Fruit fly (Drosophila melanogaster) whole organism, prepupa: ENCODE results near the gene CG17111.

Experiments used
- Blimp-1 ChIP-seq: fragments of 200-800 bp; sonication (Bioruptor generic); optimal IDR thresholded peaks from 3 replicates; lab custom pipeline; 2017; ENCODE audit warnings: missing biosample characterization, missing genetic modification characterization, mild to moderate bottlenecking, moderate library complexity, missing genetic modification reagents
- CG10631 ChIP-seq: fragments of 200-800 bp; sonication (Bioruptor generic); optimal IDR thresholded peaks from 2 replicates; lab custom pipeline; 2016; ENCODE audit warnings: missing biosample characterization, missing genetic modification characterization
- CG10669 ChIP-seq: fragments of 200-800 bp; sonication (Bioruptor generic); optimal IDR thresholded peaks from 3 replicates; lab custom pipeline; 2018; ENCODE audit warnings: missing biosample characterization, mild to moderate bottlenecking, missing genetic modification characterization, moderate library complexity
- CG11762 ChIP-seq: fragments of 200-800 bp; sonication (Bioruptor generic); optimal IDR thresholded peaks from 3 replicates; lab custom pipeline; 2016; ENCODE audit warnings: missing biosample characterization, missing genetic modification characterization; ENCODE audit not compliant: insufficient read depth
- CG11902 ChIP-seq: fragments of 200-800 bp; sonication (Bioruptor generic); optimal IDR thresholded peaks from 3 replicates; lab custom pipeline; 2016; ENCODE audit warnings: missing biosample characterization, missing genetic modification characterization
- CG1621 ChIP-seq: fragments of 200-800 bp; sonication (Bioruptor generic); optimal IDR thresholded peaks from 3 replicates; lab custom pipeline; 2018; ENCODE audit warnings: missing biosample characterization, mild to moderate bottlenecking, missing genetic modification characterization
- CG16779 ChIP-seq: fragments of 200-800 bp; sonication (Bioruptor generic); optimal IDR thresholded peaks from 3 replicates; lab custom pipeline; 2017; ENCODE audit warnings: missing biosample characterization, mild to moderate bottlenecking, missing genetic modification characterization
- CG31627 ChIP-seq: fragments of 200-800 bp; sonication (Bioruptor generic); optimal IDR thresholded peaks from 3 replicates; lab custom pipeline; 2016; ENCODE audit warnings: missing biosample characterization, missing genetic modification characterization
- CG32006 ChIP-seq: fragments of 200-800 bp; sonication (Bioruptor generic); optimal IDR thresholded peaks from 3 replicates; lab custom pipeline; 2017; ENCODE audit warnings: missing biosample characterization, mild to moderate bottlenecking, missing genetic modification characterization
- CG34406 ChIP-seq: fragments of 200-800 bp; sonication (Bioruptor generic); optimal IDR thresholded peaks from 3 replicates; lab custom pipeline; 2016; ENCODE audit warnings: missing biosample characterization, missing genetic modification characterization
- CG6163 ChIP-seq: fragments of 200-800 bp; sonication (Bioruptor generic); IDR thresholded peaks from 3 replicates; pipeline ENCODE4 v1.3.6; 2022; ENCODE audit warnings: missing biosample characterization, missing genetic modification characterization
- CG6808 ChIP-seq: fragments of 200-800 bp; sonication (Bioruptor generic); optimal IDR thresholded peaks from 3 replicates; lab custom pipeline; 2017; ENCODE audit warnings: missing biosample characterization, missing genetic modification characterization, mild to moderate bottlenecking, moderate library complexity, missing genetic modification reagents
- CG6854 ChIP-seq: fragments of 200-800 bp; sonication (Bioruptor generic); optimal IDR thresholded peaks from 2 replicates; lab custom pipeline; 2017; ENCODE audit warnings: missing biosample characterization, mild to moderate bottlenecking, missing genetic modification characterization
- CG7368 ChIP-seq: fragments of 200-800 bp; sonication (Bioruptor generic); optimal IDR thresholded peaks from 3 replicates; lab custom pipeline; 2016; ENCODE audit warnings: missing biosample characterization, missing genetic modification characterization
- CG8119 ChIP-seq: fragments of 200-800 bp; sonication (Bioruptor generic); IDR thresholded peaks from 3 replicates; pipeline ENCODE4 v1.3.6; 2022; ENCODE audit warnings: missing biosample characterization, missing genetic modification characterization
- CG8632 ChIP-seq: fragments of 200-800 bp; sonication (Bioruptor generic); optimal IDR thresholded peaks from 3 replicates; lab custom pipeline; 2016; ENCODE audit warnings: missing biosample characterization, missing genetic modification characterization
- Eip78C ChIP-seq: fragments of 200-800 bp; sonication (Bioruptor generic); peaks from one replicate; lab custom pipeline; 2016; ENCODE audit warnings: missing biosample characterization, missing genetic modification characterization
- Eip93F ChIP-seq: fragments of 200-800 bp; sonication (Bioruptor generic); optimal IDR thresholded peaks from 2 replicates; lab custom pipeline; 2016; ENCODE audit warnings: missing biosample characterization, mild to moderate bottlenecking, missing genetic modification characterization
- Gug ChIP-seq: fragments of 200-800 bp; sonication (Bioruptor generic); IDR thresholded peaks from 2 replicates; pipeline ENCODE4 v1.3.6; 2022; ENCODE audit warnings: missing biosample characterization, missing genetic modification characterization
- Hr39 ChIP-seq: fragments of 200-800 bp; sonication (Bioruptor generic); optimal IDR thresholded peaks from 2 replicates; lab custom pipeline; 2016; ENCODE audit warnings: missing biosample characterization, missing genetic modification characterization
- Hr4 ChIP-seq: fragments of 200-800 bp; sonication (Bioruptor generic); optimal IDR thresholded peaks from 3 replicates; lab custom pipeline; 2016; ENCODE audit warnings: missing biosample characterization, missing genetic modification characterization
- Lpt ChIP-seq: fragments of 200-800 bp; sonication (Bioruptor generic); optimal IDR thresholded peaks from 3 replicates; lab custom pipeline; 2016; ENCODE audit warnings: missing biosample characterization, missing genetic modification characterization
- Met ChIP-seq: fragments of 200-800 bp; sonication (Bioruptor generic); optimal IDR thresholded peaks from 3 replicates; lab custom pipeline; 2016; ENCODE audit warnings: missing biosample characterization, missing genetic modification characterization
- Smox ChIP-seq: fragments of 200-800 bp; sonication (Bioruptor generic); optimal IDR thresholded peaks from 3 replicates; lab custom pipeline; 2016; ENCODE audit warnings: missing biosample characterization, missing genetic modification characterization
- Sox102F ChIP-seq: fragments of 200-800 bp; sonication (Bioruptor generic); optimal IDR thresholded peaks from 2 replicates; lab custom pipeline; 2016; ENCODE audit warnings: missing biosample characterization, mild to moderate bottlenecking, missing genetic modification characterization
- Sox14 ChIP-seq: fragments of 200-800 bp; sonication (Bioruptor generic); optimal IDR thresholded peaks from 3 replicates; lab custom pipeline; 2016; ENCODE audit warnings: missing biosample characterization, missing genetic modification characterization
- Sox15 ChIP-seq: fragments of 200-800 bp; sonication (Bioruptor generic); optimal IDR thresholded peaks from 3 replicates; lab custom pipeline; 2016; ENCODE audit warnings: missing biosample characterization, missing genetic modification characterization
- achi ChIP-seq: fragments of 200-800 bp; sonication (Bioruptor generic); optimal IDR thresholded peaks from 3 replicates; lab custom pipeline; 2016; ENCODE audit warnings: missing biosample characterization, missing genetic modification characterization
- acj6 ChIP-seq: fragments of 200-800 bp; sonication (Bioruptor generic); optimal IDR thresholded peaks from 3 replicates; lab custom pipeline; 2016; ENCODE audit warnings: missing biosample characterization, missing genetic modification characterization
- cyc ChIP-seq: fragments of 200-800 bp; sonication (Bioruptor generic); optimal IDR thresholded peaks from 3 replicates; lab custom pipeline; 2016; ENCODE audit warnings: missing biosample characterization, missing genetic modification characterization
- dac ChIP-seq: fragments of 200-800 bp; sonication (Bioruptor generic); optimal IDR thresholded peaks from 2 replicates; lab custom pipeline; 2017; ENCODE audit warnings: missing biosample characterization, mild to moderate bottlenecking, missing genetic modification characterization
- dsx ChIP-seq: fragments of 200-800 bp; optimal IDR thresholded peaks from 3 replicates; lab custom pipeline; 2019; ENCODE audit warnings: missing biosample characterization, mild to moderate bottlenecking, missing genetic modification characterization, moderate library complexity; ENCODE audit not compliant: poor library complexity, severe bottlenecking
- eg ChIP-seq: fragments of 200-800 bp; sonication (Bioruptor generic); IDR thresholded peaks from 3 replicates; pipeline ENCODE4 v1.3.6; 2022; ENCODE audit warnings: missing biosample characterization, missing genetic modification characterization
- esn ChIP-seq: fragments of 200-800 bp; sonication (Bioruptor generic); optimal IDR thresholded peaks from 2 replicates; lab custom pipeline; 2016; ENCODE audit warnings: missing biosample characterization, mild to moderate bottlenecking, missing genetic modification characterization, moderate library complexity
- fd59A ChIP-seq: fragments of 200-800 bp; sonication (Bioruptor generic); optimal IDR thresholded peaks from 2 replicates; lab custom pipeline; 2017; ENCODE audit warnings: missing biosample characterization, mild to moderate bottlenecking, missing genetic modification characterization, missing genetic modification reagents
- fd85E ChIP-seq: fragments of 200-800 bp; sonication (Bioruptor generic); optimal IDR thresholded peaks from 3 replicates; lab custom pipeline; 2016; ENCODE audit warnings: missing biosample characterization, missing genetic modification characterization
- fkh ChIP-seq: fragments of 200-800 bp; sonication (Bioruptor generic); optimal IDR thresholded peaks from 3 replicates; lab custom pipeline; 2017; ENCODE audit warnings: missing biosample characterization, mild to moderate bottlenecking, missing genetic modification characterization, moderate library complexity
- lz ChIP-seq: fragments of 200-800 bp; sonication (Bioruptor generic); optimal IDR thresholded peaks from 3 replicates; lab custom pipeline; 2016; ENCODE audit warnings: missing biosample characterization, missing genetic modification characterization
- net ChIP-seq: fragments of 200-800 bp; sonication (Bioruptor generic); optimal IDR thresholded peaks from 3 replicates; lab custom pipeline; 2016; ENCODE audit warnings: missing biosample characterization, missing genetic modification characterization
- pdm3 ChIP-seq: fragments of 200-800 bp; sonication (Bioruptor generic); optimal IDR thresholded peaks from 3 replicates; lab custom pipeline; 2016; ENCODE audit warnings: missing biosample characterization, missing genetic modification characterization
- salr ChIP-seq, 2 experiments: fragments of 200-800 bp; sonication (Bioruptor generic); optimal IDR thresholded peaks; 3 replicates each; lab custom pipeline; 2016 to 2018; ENCODE audit warnings: missing biosample characterization in 2 of 2, missing genetic modification characterization in 2 of 2, mild to moderate bottlenecking in 1 of 2
- ss ChIP-seq, 2 experiments: fragments of 200-800 bp; sonication (Bioruptor generic); optimal IDR thresholded peaks; 2 replicates in 1 of 2; 3 replicates in 1 of 2; lab custom pipeline; 2017 to 2018; ENCODE audit warnings: mild to moderate bottlenecking in 2 of 2, missing biosample characterization in 2 of 2, missing genetic modification characterization in 2 of 2, moderate library complexity in 1 of 2
- svp ChIP-seq: fragments of 200-800 bp; sonication (Bioruptor generic); peaks from one replicate; lab custom pipeline; 2016; ENCODE audit warnings: missing biosample characterization, missing genetic modification characterization
- topi ChIP-seq: fragments of 200-800 bp; sonication (Bioruptor generic); optimal IDR thresholded peaks from 3 replicates; lab custom pipeline; 2016; ENCODE audit warnings: missing biosample characterization, missing genetic modification characterization
- vri ChIP-seq: fragments of 200-800 bp; sonication (Bioruptor generic); optimal IDR thresholded peaks from 3 replicates; lab custom pipeline; 2016; ENCODE audit warnings: missing biosample characterization, mild to moderate bottlenecking, missing genetic modification characterization

The CG17111 gene

DNA sequence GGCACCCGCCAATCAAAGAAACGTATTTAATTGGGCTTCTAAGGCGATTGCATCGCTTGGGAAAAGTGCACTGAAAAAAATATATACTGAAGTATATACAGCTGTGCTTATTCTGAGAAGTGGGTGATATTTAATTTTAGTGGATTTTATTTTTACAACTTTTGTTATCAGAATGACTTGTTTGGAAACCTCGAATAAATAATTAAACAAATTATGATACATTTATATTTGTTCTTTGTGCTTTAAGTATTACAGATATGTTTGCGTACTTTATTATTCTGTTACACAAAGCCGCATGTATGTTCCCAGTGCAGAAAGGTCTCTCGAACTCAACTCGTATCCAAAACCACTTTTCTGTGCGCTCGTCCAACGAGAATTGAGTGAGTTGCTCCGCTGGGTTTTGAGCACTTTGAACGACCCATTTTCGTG, 18.4 kb downstream of the CG17111 start (continued):
- TF ChIP-seq CG6163 (peak; percentile 68; the same call in 2 of the 3 replicates), fd85E (GFP tag; lab: Kevin White, UChicago) (no peak), CG10631 (peak; percentile 87), Eip93F (GFP tag; lab: Kevin White, UChicago) (peak; percentile 0), CG11762 (GFP tag; lab: Kevin White, UChicago) (peak; percentile 79), achi (GFP tag; lab: Kevin White, UChicago) (peak; percentile 89), salr (GFP tag; optimal IDR thresholded peaks at IDR 0.05; lab: Kevin White, UChicago) (peak; percentile 22 to 92), Sox15 (peak; percentile 74), topi (GFP tag; lab: Kevin White, UChicago) (peak; percentile 89), eg (GFP tag; lab: Robert Waterston, UW) (peak; percentile 86), pdm3 (GFP tag; lab: Kevin White, UChicago) (peak; percentile 89), svp (GFP tag; lab: Kevin White, UChicago) (peak; percentile 96), CG6854 (peak; percentile 7), Sox102F (peak; percentile 74), acj6 (GFP tag; lab: Kevin White, UChicago) (peak; percentile 85), Lpt (GFP tag; lab: Kevin White, UChicago) (peak; percentile 78), Hr39 (GFP tag; lab: Kevin White, UChicago) (peak; percentile 79), fd59A (GFP tag; lab: Kevin White, UChicago) (peak; percentile 73), CG34406 (GFP tag; lab: Kevin White, UChicago) (peak; percentile 91), esn (GFP tag; lab: Kevin White, UChicago) (peak; percentile 94), Sox14 (GFP tag; lab: Kevin White, UChicago) (peak; percentile 87), Hr4 (peak; percentile 91), CG32006 (GFP tag; lab: Kevin White, UChicago) (peak; percentile 96), CG8632 (GFP tag; lab: Kevin White, UChicago) (peak; percentile 85), CG16779 (peak; percentile 36), fkh (peak; percentile 67), Eip78C (peak; percentile 98), vri (GFP tag; lab: Kevin White, UChicago) (peak; percentile 63), Smox (GFP tag; lab: Kevin White, UChicago) (peak; percentile 85), lz (GFP tag; lab: Kevin White, UChicago) (peak; percentile 88), Gug (GFP tag; lab: Robert Waterston, UW) (peak; percentile 77), Met (GFP tag; lab: Kevin White, UChicago) (peak; percentile 91), net (GFP tag; lab: Kevin White, UChicago) (peak; percentile 81), dac (peak; percentile 72), CG8119 (peak; percentile 92)

DNA sequence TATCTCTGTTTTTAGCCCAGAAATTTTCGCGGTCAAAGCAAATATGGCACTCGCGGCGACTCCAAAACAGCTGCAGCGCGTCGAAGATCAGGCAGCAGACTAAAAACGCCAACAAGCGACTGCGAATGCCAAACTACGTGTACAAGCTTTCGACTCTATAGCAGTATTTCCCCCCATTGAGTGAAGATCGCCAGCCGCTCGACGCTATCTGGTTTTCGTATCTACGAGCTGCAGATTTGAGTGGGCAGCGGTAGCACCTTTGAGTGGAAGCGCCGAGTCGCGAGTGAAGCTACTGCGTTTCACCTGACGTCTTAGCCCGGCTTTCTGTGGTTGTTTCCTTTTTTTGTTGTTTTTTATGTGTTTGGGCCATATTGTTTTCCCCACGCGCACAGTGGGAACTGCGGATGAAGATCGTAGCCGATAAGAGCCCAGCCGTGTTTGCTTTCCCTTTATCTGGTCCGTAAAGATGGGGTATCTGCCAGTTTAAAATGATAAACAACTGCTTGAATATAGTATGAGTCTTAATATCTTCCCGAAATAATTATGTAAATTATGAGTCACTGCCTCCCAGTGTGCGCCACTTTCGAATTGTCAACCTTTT, 18.9 kb downstream of the CG17111 start, which contains the start of gene CG17121:
CG17121 (minus strand) TSS at position 126 of the 601 bp plus-strand sequence.
- TF ChIP-seq cyc (no peak), CG6808 (GFP tag; lab: Kevin White, UChicago) (no peak), CG6163 (peak; percentile 64)

DNA sequence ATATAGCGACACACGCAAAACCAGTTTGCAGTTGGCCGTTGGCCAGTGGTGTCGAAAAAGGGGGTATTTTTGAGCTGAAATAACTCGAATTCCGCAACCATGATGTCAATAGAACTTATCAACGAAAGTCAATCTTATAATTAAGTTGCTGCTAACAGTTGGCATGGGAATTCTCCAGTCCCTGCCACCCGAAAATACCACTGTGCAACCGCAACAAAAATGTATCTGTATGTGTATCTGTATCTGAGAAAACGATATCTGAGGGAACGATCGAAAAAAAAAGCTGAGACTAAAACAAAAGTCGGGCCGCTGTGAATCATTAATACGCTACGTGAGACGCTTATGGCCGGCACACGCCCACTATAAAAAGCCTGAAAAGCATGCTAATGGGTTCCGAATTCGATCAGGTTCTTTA, 20.5 kb downstream of the CG17111 start:
- TF ChIP-seq Hr4, result peak; percentile 84
- TF ChIP-seq CG34406 (GFP tag; lab: Kevin White, UChicago), result peak; percentile 91
- TF ChIP-seq Eip78C, result peak; percentile 97
- peak; percentile 65 for TF ChIP-seq fd85E (GFP tag; lab: Kevin White, UChicago)
- TF ChIP-seq CG31627 (GFP tag; lab: Kevin White, UChicago), result peak; percentile 95
- peak; percentile 93 for TF ChIP-seq topi (GFP tag; lab: Kevin White, UChicago)
- peak; percentile 82 for TF ChIP-seq dsx (GFP tag; lab: Kevin White, UChicago)
- peak; percentile 73 for TF ChIP-seq CG11762 (GFP tag; lab: Kevin White, UChicago)
- TF ChIP-seq esn (GFP tag; lab: Kevin White, UChicago), result peak; percentile 93
- peak; percentile 88 for TF ChIP-seq CG1621 (tag; lab: Kevin White, UChicago)
- TF ChIP-seq Lpt (GFP tag; lab: Kevin White, UChicago), result peak; percentile 63
- TF ChIP-seq CG7368 (GFP tag; lab: Kevin White, UChicago), result peak; percentile 94
- TF ChIP-seq CG6163, result peak; percentile 92
- peak; percentile 95 for TF ChIP-seq Hr39 (GFP tag; lab: Kevin White, UChicago)
- peak; percentile 79 for TF ChIP-seq Blimp-1 (GFP tag; lab: Kevin White, UChicago)
- peak; percentile 93 for TF ChIP-seq cyc
- peak; percentile 80 for TF ChIP-seq CG32006 (GFP tag; lab: Kevin White, UChicago)
- TF ChIP-seq ss (GFP tag; optimal IDR thresholded peaks at IDR 0.05; lab: Kevin White, UChicago), result peak; percentile 70 to 89
- TF ChIP-seq CG10669, result peak; percentile 91
- peak; percentile 57 for TF ChIP-seq CG16779
- TF ChIP-seq CG11902, result peak; percentile 89
- peak; percentile 97 for TF ChIP-seq svp (GFP tag; lab: Kevin White, UChicago)
- peak; percentile 57 for TF ChIP-seq Gug (GFP tag; lab: Robert Waterston, UW)
